Worm (Caenorhabditis elegans) whole organism, L2 larva: ENCODE data around the gene T08G2.2.

Source experiments
- C34F6.9 ChIP-seq: fragments of 150-350 bp; optimal IDR thresholded peaks from 2 replicates; lab custom pipeline; 2014; ENCODE audit warnings: missing biosample characterization, missing genetic modification characterization
- F13H6.1 ChIP-seq: sonication (generic microtip); optimal IDR thresholded peaks from 2 replicates; lab custom pipeline; 2016; ENCODE audit warnings: missing genetic modification characterization, missing compliant biosample characterization
- Y55F3AM.14 ChIP-seq: fragments of 200-800 bp; sonication (Bioruptor generic); optimal IDR thresholded peaks from 2 replicates; lab custom pipeline; 2018; ENCODE audit warnings: mild to moderate bottlenecking, missing genetic modification characterization, missing compliant biosample characterization
- blmp-1 ChIP-seq: sonication (generic microtip); optimal IDR thresholded peaks from 2 replicates; lab custom pipeline; 2017; ENCODE audit warnings: missing genetic modification characterization, mild to moderate bottlenecking, missing compliant biosample characterization, antibody characterized with exemption, moderate library complexity; ENCODE audit not compliant: insufficient read depth
- ceh-16 ChIP-seq: fragments of 150-350 bp; optimal IDR thresholded peaks from 2 replicates; lab custom pipeline; 2014; ENCODE audit warnings: missing biosample characterization, missing genetic modification characterization
- crh-2 ChIP-seq: sonication (generic microtip); optimal IDR thresholded peaks from 2 replicates; lab custom pipeline; 2017; ENCODE audit warnings: missing biosample characterization, missing genetic modification characterization
- dmd-4 ChIP-seq: sonication (generic microtip); optimal IDR thresholded peaks from 2 replicates; lab custom pipeline; 2017; ENCODE audit warnings: missing biosample characterization, missing genetic modification characterization
- elt-1 ChIP-seq: fragments of 150-350 bp; optimal IDR thresholded peaks from 2 replicates; lab custom pipeline; 2014; ENCODE audit warnings: missing biosample characterization, missing genetic modification characterization
- fos-1 ChIP-seq: fragments of 150-350 bp; optimal IDR thresholded peaks from 2 replicates; lab custom pipeline; 2014; ENCODE audit warnings: missing biosample characterization, missing genetic modification characterization
- gmeb-1 ChIP-seq: fragments of 150-350 bp; optimal IDR thresholded peaks from 2 replicates; lab custom pipeline; 2014; ENCODE audit warnings: missing biosample characterization, missing genetic modification characterization
- lin-11 ChIP-seq: fragments of 150-350 bp; sonication (generic microtip); optimal IDR thresholded peaks from 2 replicates; lab custom pipeline; 2014; ENCODE audit warnings: missing biosample characterization, missing genetic modification characterization, inconsistent platforms, mixed read lengths
- lin-13 ChIP-seq: fragments of 150-350 bp; optimal IDR thresholded peaks from 2 replicates; lab custom pipeline; 2014; ENCODE audit warnings: missing biosample characterization, missing genetic modification reagents, missing genetic modification characterization
- lsy-2 ChIP-seq, 2 experiments: fragments of 150-350 bp in 1 of 2; sonication (generic microtip) in 1 of 2; optimal IDR thresholded peaks; 2 replicates each; lab custom pipeline; 2014 to 2017; ENCODE audit warnings: missing biosample characterization in 2 of 2, missing genetic modification characterization in 2 of 2
- mdl-1 ChIP-seq, 2 experiments: fragments of 150-350 bp in 1 of 2; sonication (generic microtip) in 1 of 2; optimal IDR thresholded peaks; 2 replicates each; lab custom pipeline; 2017; ENCODE audit warnings: missing biosample characterization in 2 of 2, missing genetic modification characterization in 2 of 2
- nhr-10 ChIP-seq: sonication (generic microtip); optimal IDR thresholded peaks from 2 replicates; lab custom pipeline; 2017; ENCODE audit warnings: missing biosample characterization, missing genetic modification characterization
- nhr-11 ChIP-seq: fragments of 150-350 bp; optimal IDR thresholded peaks from 2 replicates; lab custom pipeline; 2014; ENCODE audit warnings: missing biosample characterization, missing genetic modification characterization
- nhr-129 ChIP-seq: fragments of 150-350 bp; optimal IDR thresholded peaks from 2 replicates; lab custom pipeline; 2014; ENCODE audit warnings: missing biosample characterization, missing genetic modification characterization
- nhr-21 ChIP-seq: fragments of 150-350 bp; optimal IDR thresholded peaks from 2 replicates; lab custom pipeline; 2014; ENCODE audit warnings: missing biosample characterization, missing genetic modification characterization
- nhr-23 ChIP-seq: fragments of 150-350 bp; optimal IDR thresholded peaks from 2 replicates; lab custom pipeline; 2014; ENCODE audit warnings: missing biosample characterization, missing genetic modification reagents, missing genetic modification characterization
- nhr-25 ChIP-seq: fragments of 150-350 bp; sonication (generic microtip); optimal IDR thresholded peaks from 3 replicates; lab custom pipeline; 2014; ENCODE audit warnings: missing biosample characterization, missing genetic modification characterization
- nhr-6 ChIP-seq: fragments of 150-350 bp; optimal IDR thresholded peaks from 2 replicates; lab custom pipeline; 2014; ENCODE audit warnings: missing biosample characterization, missing genetic modification characterization
- peb-1 ChIP-seq: fragments of 150-350 bp; optimal IDR thresholded peaks from 2 replicates; lab custom pipeline; 2014; ENCODE audit warnings: missing biosample characterization, missing genetic modification characterization
- sem-4 ChIP-seq: fragments of 150-350 bp; optimal IDR thresholded peaks from 2 replicates; lab custom pipeline; 2014; ENCODE audit warnings: missing biosample characterization, missing genetic modification reagents, missing genetic modification characterization
- skn-1 ChIP-seq: sonication (generic microtip); optimal IDR thresholded peaks from 2 replicates; lab custom pipeline; 2017; ENCODE audit warnings: missing biosample characterization, missing genetic modification characterization
- sma-3 ChIP-seq: sonication (generic microtip); optimal IDR thresholded peaks from 2 replicates; lab custom pipeline; 2016; ENCODE audit warnings: missing genetic modification reagents, missing genetic modification characterization, missing compliant biosample characterization
- sma-9 ChIP-seq, 2 experiments: fragments of 150-350 bp in 1 of 2; sonication (generic microtip) in 1 of 2; optimal IDR thresholded peaks; 2 replicates each; lab custom pipeline; 2014 to 2016; ENCODE audit warnings: missing genetic modification characterization in 2 of 2, mild to moderate bottlenecking in 1 of 2, missing biosample characterization in 1 of 2, missing compliant biosample characterization in 1 of 2, missing genetic modification reagents in 1 of 2, moderate library complexity in 1 of 2
- unc-39 ChIP-seq: fragments of 150-350 bp; optimal IDR thresholded peaks from 2 replicates; lab custom pipeline; 2014; ENCODE audit warnings: missing biosample characterization, missing genetic modification characterization
- ztf-4 ChIP-seq: fragments of 150-350 bp; optimal IDR thresholded peaks from 2 replicates; lab custom pipeline; 2014; ENCODE audit warnings: missing biosample characterization, missing genetic modification characterization

The T08G2.2 gene

ce11 chrX:17217050-17217813 lies 8.1 kb upstream of the T08G2.2 start, which contains the start of gene acdh-7 (continued):
- no peak for TF ChIP-seq dmd-4
- no peak for TF ChIP-seq lin-11 (tag; lab: Kevin White, UChicago)
- TF ChIP-seq fos-1, result peak; percentile 14

ce11 chrX:17216178-17216577 lies 7.0 kb upstream of the T08G2.2 start:
- no peak for TF ChIP-seq unc-39 (tag; lab: Kevin White, UChicago)
- TF ChIP-seq fos-1, result peak; percentile 72
- peak; percentile 65 for TF ChIP-seq F13H6.1 (tag; lab: Kevin White, UChicago)
- peak; percentile 6 for TF ChIP-seq blmp-1 (tag; lab: Kevin White, UChicago)
- no peak for TF ChIP-seq skn-1
- TF ChIP-seq sma-3, result peak; percentile 44
- TF ChIP-seq lsy-2 (tag; optimal IDR thresholded peaks at IDR 0.05; lab: Kevin White, UChicago), result peak in 1 of 2 experiments; percentile 31
- no peak for TF ChIP-seq elt-1
- TF ChIP-seq nhr-21 (tag; lab: Kevin White, UChicago), result peak; percentile 67
- peak; percentile 48 for TF ChIP-seq lin-13 (GFP tag; lab: Kevin White, UChicago)
- TF ChIP-seq gmeb-1 (tag; lab: Kevin White, UChicago), result peak; percentile 32
- peak; percentile 82 for TF ChIP-seq nhr-129 (tag; lab: Kevin White, UChicago)
- peak; percentile 44 for TF ChIP-seq ztf-4 (tag; lab: Kevin White, UChicago)
- TF ChIP-seq crh-2 (tag; lab: Kevin White, UChicago), result peak; percentile 88
- TF ChIP-seq mdl-1 (tag; optimal IDR thresholded peaks at IDR 0.05; lab: Kevin White, UChicago), result peak; percentile 54 to 71
- TF ChIP-seq nhr-11 (tag; lab: Kevin White, UChicago), result no peak
- peak; percentile 87 for TF ChIP-seq sma-9 (GFP tag; optimal IDR thresholded peaks at IDR 0.05; lab: Kevin White, UChicago)
- TF ChIP-seq sma-9 (tag; optimal IDR thresholded peaks at IDR 0.05; lab: Kevin White, UChicago), result no peak
- TF ChIP-seq nhr-25 (tag; lab: Kevin White, UChicago), result peak; percentile 12
- peak; percentile 24 for TF ChIP-seq C34F6.9 (tag; lab: Kevin White, UChicago)

ce11 chrX:17215753-17216152 lies 6.6 kb upstream of the T08G2.2 start:
- TF ChIP-seq Y55F3AM.14 (GFP tag; lab: Kevin White, UChicago), result no peak
- no peak for TF ChIP-seq nhr-10 (tag; lab: Kevin White, UChicago)
- no peak for TF ChIP-seq C34F6.9 (tag; lab: Kevin White, UChicago)
- TF ChIP-seq nhr-23, result no peak
- no peak for TF ChIP-seq peb-1 (tag; lab: Kevin White, UChicago)
- TF ChIP-seq ztf-4 (tag; lab: Kevin White, UChicago), result no peak
- no peak for TF ChIP-seq ceh-16 (tag; lab: Kevin White, UChicago)

- TF ChIP-seq sem-4 (tag; lab: Kevin White, UChicago), result no peak
These were observed 5.6 kb upstream of the T08G2.2 start, which contains the start of gene acdh-10 for ce11 chrX:17214803-17215202. Gene acdh-10 (minus strand): TSS chrX:17214903.

ce11 chrX:17211513-17211912 lies 2.3 kb upstream of the T08G2.2 start:
- TF ChIP-seq ztf-4 (tag; lab: Kevin White, UChicago) (no peak), nhr-11 (tag; lab: Kevin White, UChicago) (no peak), nhr-21 (tag; lab: Kevin White, UChicago) (peak; percentile 46), nhr-6 (tag; lab: Kevin White, UChicago) (no peak), blmp-1 (tag; lab: Kevin White, UChicago) (peak; percentile 56)

ce11 chrX:17205853-17206252 lies 3.3 kb downstream of the T08G2.2 start:
- no peak for TF ChIP-seq Y55F3AM.14 (GFP tag; lab: Kevin White, UChicago)
- peak; percentile 9 for TF ChIP-seq crh-2 (tag; lab: Kevin White, UChicago)
- TF ChIP-seq fos-1, result peak; percentile 83
